Worm (Caenorhabditis elegans) whole organism, young adult: ENCODE measurements around the gene srb-17.

Experiments used
- F49E8.2 ChIP-seq: sonication (generic microtip); optimal IDR thresholded peaks from 3 replicates; lab custom pipeline; 2017; ENCODE audit warnings: missing genetic modification characterization, mild to moderate bottlenecking, missing compliant biosample characterization, antibody characterized with exemption, moderate library complexity; ENCODE audit not compliant: insufficient read depth
- attf-5 ChIP-seq: fragments of 200-800 bp; sonication (Bioruptor generic); optimal IDR thresholded peaks from 2 replicates; lab custom pipeline; 2018; ENCODE audit warnings: mild to moderate bottlenecking, missing genetic modification characterization, missing compliant biosample characterization
- dox-1 ChIP-seq: fragments of 200-800 bp; sonication (Bioruptor generic); IDR thresholded peaks from 2 replicates; pipeline ENCODE4 v1.3.6; 2022; ENCODE audit warnings: missing genetic modification reagents, missing genetic modification characterization, missing compliant biosample characterization
- nhr-120 ChIP-seq: fragments of 200-800 bp; sonication (Bioruptor generic); IDR thresholded peaks from 2 replicates; pipeline ENCODE4 v1.3.6; 2022; ENCODE audit warnings: missing genetic modification characterization, missing compliant biosample characterization
- ztf-28 ChIP-seq: fragments of 200-800 bp; sonication (Bioruptor generic); IDR thresholded peaks from 2 replicates; pipeline ENCODE4 v1.3.6; 2022; ENCODE audit warnings: missing genetic modification reagents, missing genetic modification characterization, missing compliant biosample characterization

DNA sequence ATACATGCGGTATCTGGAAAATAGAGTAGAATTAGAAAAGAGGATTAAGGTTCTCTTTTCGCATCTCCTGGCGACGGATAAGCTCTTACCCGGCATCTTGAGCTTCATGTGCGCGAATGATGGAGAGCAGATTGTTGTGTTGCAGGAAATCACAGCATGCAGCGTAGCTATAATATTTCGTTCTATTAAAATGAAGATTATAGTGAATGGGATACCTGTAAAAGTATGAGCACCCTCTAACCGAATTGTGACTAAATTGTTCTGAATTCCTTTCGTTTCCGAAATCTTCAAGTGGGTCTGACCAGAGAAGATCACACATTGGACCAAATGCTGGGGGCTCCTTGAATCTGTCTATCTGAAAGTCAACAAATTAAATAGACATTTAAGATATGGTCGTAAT, 41.4 kb upstream of the srb-17 start:
- no peak for TF ChIP-seq dox-1 (GFP tag; lab: Robert Waterston, UW)
- TF ChIP-seq attf-5 (GFP tag; lab: Kevin White, UChicago): no peak
- TF ChIP-seq ztf-28 (GFP tag; lab: Robert Waterston, UW): no peak
- TF ChIP-seq nhr-120 (GFP tag; lab: Robert Waterston, UW): no peak
- no peak for TF ChIP-seq F49E8.2 (tag; lab: Kevin White, UChicago)
